Worm (Caenorhabditis elegans) whole organism, L4 larva: ENCODE data around the gene C45H4.13.

Experiments used
- F49E8.2 ChIP-seq: sonication (generic microtip); optimal IDR thresholded peaks from 2 replicates; lab custom pipeline; 2016; ENCODE audit warnings: missing compliant biosample characterization, mild to moderate bottlenecking, missing genetic modification characterization, borderline replicate concordance
- ceh-28 ChIP-seq: fragments of 150-350 bp; optimal IDR thresholded peaks from 2 replicates; lab custom pipeline; 2014; ENCODE audit warnings: missing biosample characterization, missing genetic modification reagents, missing genetic modification characterization
- ceh-82 ChIP-seq: sonication (generic microtip); optimal IDR thresholded peaks from 2 replicates; lab custom pipeline; 2017; ENCODE audit warnings: missing biosample characterization, missing genetic modification characterization
- fos-1 ChIP-seq: fragments of 150-350 bp; optimal IDR thresholded peaks from 2 replicates; lab custom pipeline; 2014; ENCODE audit warnings: missing biosample characterization, missing genetic modification characterization
- lin-15B ChIP-seq: fragments of 150-350 bp; sonication (generic microtip); optimal IDR thresholded peaks from 3 replicates; lab custom pipeline; 2014; ENCODE audit warnings: missing biosample characterization, missing genetic modification characterization
- nhr-10 ChIP-seq: fragments of 150-350 bp; optimal IDR thresholded peaks from 2 replicates; lab custom pipeline; 2014; ENCODE audit warnings: missing biosample characterization, missing genetic modification characterization
- nhr-42 ChIP-seq: fragments of 200-800 bp; sonication (Bioruptor generic); IDR thresholded peaks from 2 replicates; pipeline ENCODE4 v1.3.6; 2022; ENCODE audit warnings: missing genetic modification characterization, missing compliant biosample characterization
- rbr-2 ChIP-seq: sonication (generic microtip); optimal IDR thresholded peaks from 2 replicates; lab custom pipeline; 2016; ENCODE audit warnings: missing genotype, missing genetic modification characterization, missing compliant biosample characterization
- skn-1 ChIP-seq: fragments of 150-350 bp; optimal IDR thresholded peaks from 2 replicates; lab custom pipeline; 2014; ENCODE audit warnings: missing biosample characterization, missing genetic modification characterization

DNA sequence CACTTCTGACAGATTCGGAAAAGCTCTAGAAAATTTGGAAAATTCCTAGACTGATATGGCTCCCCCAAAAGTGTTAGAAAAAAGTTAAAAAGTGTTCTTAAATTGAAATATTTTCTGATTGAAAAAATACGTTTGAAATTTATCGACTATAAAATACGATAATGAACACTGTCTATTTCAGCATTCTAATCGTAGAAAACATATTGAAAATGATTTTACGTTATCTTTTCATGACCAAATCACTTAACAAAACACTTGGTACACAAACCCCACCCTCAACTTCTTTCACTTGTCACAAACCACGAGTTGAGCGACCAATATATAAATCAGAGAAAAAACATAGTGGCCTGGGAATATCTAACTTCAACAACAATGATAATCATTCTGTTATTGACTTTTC, 28.4 kb upstream of the C45H4.13 start, which contains the start of gene cyp-33C1:
- TF ChIP-seq nhr-42 (GFP tag; lab: Robert Waterston, UW) (no peak), ceh-28 (no peak), F49E8.2 (no peak), skn-1 (tag; lab: Kevin White, UChicago) (no peak), fos-1 (tag; lab: Kevin White, UChicago) (no peak), ceh-82 (no peak), nhr-10 (tag; lab: Kevin White, UChicago) (no peak), lin-15B (tag; lab: Kevin White, UChicago) (no peak), rbr-2 (tag; lab: Kevin White, UChicago) (no peak)
